Fruit fly (Drosophila melanogaster) whole organism, embryonic: ENCODE measurements around the gene Ddc.

Experiments
- Aef1 ChIP-seq: fragments of 200-800 bp; sonication (Bioruptor generic); IDR thresholded peaks from 3 replicates; pipeline ENCODE4 v1.3.6; 2022; ENCODE audit warnings: missing biosample characterization, missing genetic modification characterization
- Awh ChIP-seq: fragments of 200-800 bp; sonication (Bioruptor generic); IDR thresholded peaks from 2 replicates; pipeline ENCODE4, ENCODE4 v1.3.6; 2022; ENCODE audit warnings: missing biosample characterization, missing genetic modification characterization
- B-H1 ChIP-seq: fragments of 200-800 bp; sonication (Bioruptor generic); IDR thresholded peaks from 3 replicates; pipeline ENCODE4 v1.3.6; 2022; ENCODE audit warnings: missing biosample characterization, missing genetic modification characterization
- C15 ChIP-seq: fragments of 200-800 bp; sonication (Bioruptor generic); IDR thresholded peaks from 3 replicates; pipeline ENCODE4 v1.3.6; 2022; ENCODE audit warnings: missing biosample characterization, missing genetic modification characterization
- CG10209 ChIP-seq: fragments of 200-800 bp; sonication (Bioruptor generic); optimal IDR thresholded peaks from 3 replicates; lab custom pipeline; 2017; ENCODE audit warnings: missing biosample characterization, mild to moderate bottlenecking, missing genetic modification characterization, missing genetic modification reagents
- CG10431 ChIP-seq: fragments of 200-800 bp; sonication (Bioruptor generic); optimal IDR thresholded peaks from 3 replicates; lab custom pipeline; 2018; ENCODE audit warnings: missing biosample characterization, mild to moderate bottlenecking, missing genetic modification characterization
- CG10654 ChIP-seq: fragments of 200-800 bp; sonication (Bioruptor generic); optimal IDR thresholded peaks from 2 replicates; lab custom pipeline; 2016; ENCODE audit warnings: missing biosample characterization, missing genetic modification characterization
- CG11723 ChIP-seq: fragments of 200-800 bp; sonication (Bioruptor generic); optimal IDR thresholded peaks from 2 replicates; lab custom pipeline; 2017; ENCODE audit warnings: missing biosample characterization, mild to moderate bottlenecking, missing genetic modification characterization
- CG13287 ChIP-seq: fragments of 200-800 bp; sonication (Bioruptor generic); IDR thresholded peaks from 2 replicates; pipeline ENCODE4 v1.3.6; 2022; ENCODE audit warnings: missing biosample characterization, missing genetic modification characterization; ENCODE audit not compliant: partially characterized antibody
- CG13296 ChIP-seq: fragments of 200-800 bp; sonication (Bioruptor generic); optimal IDR thresholded peaks from 3 replicates; lab custom pipeline; 2018; ENCODE audit warnings: missing biosample characterization, mild to moderate bottlenecking, missing genetic modification characterization
- CG18476 ChIP-seq: fragments of 200-800 bp; sonication (Bioruptor generic); optimal IDR thresholded peaks from 2 replicates; lab custom pipeline; 2016; ENCODE audit warnings: missing biosample characterization, mild to moderate bottlenecking, missing genetic modification characterization
- CG2116 ChIP-seq: fragments of 200-800 bp; sonication (Bioruptor generic); optimal IDR thresholded peaks from 3 replicates; lab custom pipeline; 2018; ENCODE audit warnings: missing biosample characterization, mild to moderate bottlenecking, missing genetic modification characterization
- CG2199 ChIP-seq: fragments of 200-800 bp; sonication (Bioruptor generic); IDR thresholded peaks from 3 replicates; pipeline ENCODE4 v1.3.6; 2022; ENCODE audit warnings: missing biosample characterization, missing genetic modification characterization
- CG30020 ChIP-seq: fragments of 200-800 bp; optimal IDR thresholded peaks from 2 replicates; lab custom pipeline; 2019; ENCODE audit warnings: missing biosample characterization, mild to moderate bottlenecking, missing genetic modification characterization, moderate library complexity
- CG4282 ChIP-seq: fragments of 200-800 bp; sonication (Bioruptor generic); optimal IDR thresholded peaks from 2 replicates; lab custom pipeline; 2016; ENCODE audit warnings: missing biosample characterization, missing genetic modification characterization
- CG5180 ChIP-seq: fragments of 200-800 bp; sonication (Bioruptor generic); optimal IDR thresholded peaks from 3 replicates; lab custom pipeline; 2017; ENCODE audit warnings: missing biosample characterization, missing genetic modification characterization, mild to moderate bottlenecking, moderate library complexity, missing genetic modification reagents
- CG6791 ChIP-seq: fragments of 200-800 bp; sonication (Bioruptor generic); IDR thresholded peaks from 3 replicates; pipeline ENCODE4 v1.3.6; 2022; ENCODE audit warnings: missing biosample characterization, missing genetic modification characterization; ENCODE audit not compliant: partially characterized antibody
- CG7357 ChIP-seq: fragments of 200-800 bp; sonication (Bioruptor generic); IDR thresholded peaks from 3 replicates; pipeline ENCODE4 v1.3.6; 2022; ENCODE audit warnings: missing biosample characterization, missing genetic modification characterization
- CG7928 ChIP-seq: fragments of 200-800 bp; sonication (Bioruptor generic); optimal IDR thresholded peaks from 2 replicates; lab custom pipeline; 2017; ENCODE audit warnings: missing biosample characterization, mild to moderate bottlenecking, missing genetic modification characterization
- CG9727 ChIP-seq: fragments of 200-800 bp; sonication (Bioruptor generic); optimal IDR thresholded peaks from 3 replicates; lab custom pipeline; 2017; ENCODE audit warnings: missing biosample characterization, mild to moderate bottlenecking, missing genetic modification characterization
- CoRest ChIP-seq: fragments of 200-800 bp; sonication (Bioruptor generic); optimal IDR thresholded peaks from 3 replicates; lab custom pipeline; 2018; ENCODE audit warnings: missing biosample characterization, mild to moderate bottlenecking, missing genetic modification characterization, moderate library complexity
- Dll ChIP-seq: fragments of 200-800 bp; sonication (Bioruptor generic); IDR thresholded peaks from 4 replicates; pipeline ENCODE4 v1.3.6; 2022; ENCODE audit warnings: missing biosample characterization, missing genetic modification characterization; ENCODE audit not compliant: partially characterized antibody
- Fer2 ChIP-seq: fragments of 200-800 bp; sonication (Bioruptor generic); optimal IDR thresholded peaks from 2 replicates; lab custom pipeline; 2018; ENCODE audit warnings: missing biosample characterization, mild to moderate bottlenecking, missing genetic modification characterization, moderate library complexity
- HLH4C ChIP-seq: fragments of 200-800 bp; sonication (Bioruptor generic); IDR thresholded peaks from 3 replicates; pipeline ENCODE4 v1.3.6; 2022; ENCODE audit warnings: missing biosample characterization, missing genetic modification characterization; ENCODE audit not compliant: partially characterized antibody
- HLH54F ChIP-seq: fragments of 200-800 bp; sonication (Bioruptor generic); optimal IDR thresholded peaks from 3 replicates; lab custom pipeline; 2016; ENCODE audit warnings: missing biosample characterization, missing genetic modification characterization
- Hand ChIP-seq: fragments of 200-800 bp; sonication (Bioruptor generic); optimal IDR thresholded peaks from 2 replicates; lab custom pipeline; 2017; ENCODE audit warnings: mild to moderate bottlenecking, missing biosample characterization, missing genetic modification reagents, missing genetic modification characterization
- MBD-R2 ChIP-seq: fragments of 200-800 bp; sonication (Bioruptor generic); IDR thresholded peaks from 2 replicates; pipeline ENCODE4 v1.3.6; 2022; ENCODE audit warnings: missing biosample characterization, missing genetic modification characterization
- Myb ChIP-seq: fragments of 200-800 bp; sonication (Bioruptor generic); optimal IDR thresholded peaks from 2 replicates; lab custom pipeline; 2016; ENCODE audit warnings: missing biosample characterization, missing genetic modification characterization
- Optix ChIP-seq: fragments of 200-800 bp; sonication (Bioruptor generic); IDR thresholded peaks from 3 replicates; pipeline ENCODE4 v1.3.6; 2022; ENCODE audit warnings: missing biosample characterization, missing genetic modification characterization
- PHDP ChIP-seq: fragments of 200-800 bp; sonication (Bioruptor generic); optimal IDR thresholded peaks from 3 replicates; lab custom pipeline; 2018; ENCODE audit warnings: missing biosample characterization, mild to moderate bottlenecking, missing genetic modification characterization, moderate library complexity
- Sox102F ChIP-seq: fragments of 200-800 bp; sonication (Bioruptor generic); optimal IDR thresholded peaks from 2 replicates; lab custom pipeline; 2018; ENCODE audit warnings: missing biosample characterization, mild to moderate bottlenecking, missing genetic modification characterization, moderate library complexity
- TFAM ChIP-seq: fragments of 200-800 bp; sonication (Bioruptor generic); optimal IDR thresholded peaks from 2 replicates; lab custom pipeline; 2017; ENCODE audit warnings: missing biosample characterization, missing genetic modification characterization, inconsistent platforms
- Xbp1 ChIP-seq: fragments of 200-800 bp; sonication (Bioruptor generic); optimal IDR thresholded peaks from 3 replicates; lab custom pipeline; 2016; ENCODE audit warnings: missing biosample characterization, mild to moderate bottlenecking, missing genetic modification characterization
- ash1 ChIP-seq: fragments of 200-800 bp; sonication (Bioruptor generic); optimal IDR thresholded peaks from 2 replicates; lab custom pipeline; 2018; ENCODE audit warnings: missing biosample characterization, mild to moderate bottlenecking, missing genetic modification characterization
- bowl ChIP-seq: fragments of 200-800 bp; sonication (Bioruptor generic); IDR thresholded peaks from 2 replicates; pipeline ENCODE4 v1.3.6; 2022; ENCODE audit warnings: missing biosample characterization, missing genetic modification characterization
- btn ChIP-seq: fragments of 200-800 bp; sonication (Bioruptor generic); optimal IDR thresholded peaks from 2 replicates; lab custom pipeline; 2016; ENCODE audit warnings: missing biosample characterization, missing genetic modification characterization
- chn ChIP-seq: fragments of 200-800 bp; sonication (Bioruptor generic); optimal IDR thresholded peaks from 2 replicates; lab custom pipeline; 2016; ENCODE audit warnings: missing biosample characterization, missing genetic modification characterization
- corto ChIP-seq: fragments of 200-800 bp; sonication (Bioruptor generic); optimal IDR thresholded peaks from 2 replicates; lab custom pipeline; 2016; ENCODE audit warnings: missing biosample characterization, mild to moderate bottlenecking, missing genetic modification characterization, moderate library complexity
- esg ChIP-seq: fragments of 200-800 bp; sonication (Bioruptor generic); conservative IDR thresholded peaks from 2 replicates; pipeline ENCODE4 v1.3.6; 2022; ENCODE audit warnings: missing biosample characterization, missing genetic modification characterization
- gsb-n ChIP-seq: fragments of 200-800 bp; sonication (Bioruptor generic); optimal IDR thresholded peaks from 3 replicates; lab custom pipeline; 2018; ENCODE audit warnings: missing biosample characterization, mild to moderate bottlenecking, missing genetic modification characterization
- jigr1 ChIP-seq: fragments of 200-800 bp; sonication (Bioruptor generic); IDR thresholded peaks from 3 replicates; pipeline ENCODE4 v1.3.6; 2022; ENCODE audit warnings: missing biosample characterization, missing genetic modification characterization
- jing ChIP-seq: fragments of 200-800 bp; sonication (Bioruptor generic); optimal IDR thresholded peaks from 2 replicates; lab custom pipeline; 2018; ENCODE audit warnings: missing biosample characterization, mild to moderate bottlenecking, missing genetic modification characterization
- kni ChIP-seq: fragments of 200-800 bp; sonication (Bioruptor generic); optimal IDR thresholded peaks from 3 replicates; lab custom pipeline; 2017; ENCODE audit warnings: mild to moderate bottlenecking, missing biosample characterization, missing genetic modification reagents, missing genetic modification characterization
- knrl ChIP-seq: fragments of 200-800 bp; sonication (Bioruptor generic); IDR thresholded peaks from 3 replicates; pipeline ENCODE4 v1.3.6; 2022; ENCODE audit warnings: missing biosample characterization, missing genetic modification characterization; ENCODE audit not compliant: partially characterized antibody
- nerfin-1 ChIP-seq: fragments of 200-800 bp; sonication (Bioruptor generic); optimal IDR thresholded peaks from 3 replicates; lab custom pipeline; 2019; ENCODE audit warnings: missing biosample characterization, mild to moderate bottlenecking, missing genetic modification characterization, moderate library complexity
- odd ChIP-seq: fragments of 200-800 bp; sonication (Bioruptor generic); optimal IDR thresholded peaks from 2 replicates; lab custom pipeline; 2017; ENCODE audit warnings: missing biosample characterization, mild to moderate bottlenecking, missing genetic modification characterization
- otp ChIP-seq: fragments of 200-800 bp; sonication (Bioruptor generic); IDR thresholded peaks from 3 replicates; pipeline ENCODE4, ENCODE4 v1.3.6; 2022; ENCODE audit warnings: missing biosample characterization, missing genetic modification characterization
- repo ChIP-seq: fragments of 200-800 bp; sonication (Bioruptor generic); optimal IDR thresholded peaks from 2 replicates; lab custom pipeline; 2016; ENCODE audit warnings: missing biosample characterization, missing genetic modification characterization
- rib ChIP-seq: fragments of 200-800 bp; sonication (Bioruptor generic); IDR thresholded peaks from 2 replicates; pipeline ENCODE4 v1.3.6; 2022; ENCODE audit warnings: missing biosample characterization, missing genetic modification characterization
- sisA ChIP-seq: fragments of 200-800 bp; sonication (Bioruptor generic); IDR thresholded peaks from 2 replicates; pipeline ENCODE4 v1.3.6; 2022; ENCODE audit warnings: missing biosample characterization, missing genetic modification characterization

Ddc gene

dm6 chr2L:19161307-19161999 is 41.3 kb upstream of the Ddc start (continued):
- no peak for TF ChIP-seq CG4282 (GFP tag; lab: Kevin White, UChicago)
- peak; percentile 10 for TF ChIP-seq chn (GFP tag; lab: Kevin White, UChicago)
- 0 out of 2 replicates have a peak, but pooled peaks have one; percentile 18 for TF ChIP-seq MBD-R2 (GFP tag; lab: Robert Waterston, UW)
- TF ChIP-seq bowl (GFP tag; lab: Robert Waterston, UW) = no peak
- TF ChIP-seq CG5180 = no peak
- no peak for TF ChIP-seq CG2116 (GFP tag; lab: Kevin White, UChicago)
- TF ChIP-seq Awh (GFP tag; lab: Robert Waterston, UW) = no peak
- TF ChIP-seq CoRest (tag; lab: Kevin White, UChicago) = no peak
- TF ChIP-seq kni = peak; percentile 77
- TF ChIP-seq Optix = no peak
- TF ChIP-seq ash1 (GFP tag; lab: Kevin White, UChicago) = no peak
- no peak for TF ChIP-seq jing (GFP tag; lab: Kevin White, UChicago)
- TF ChIP-seq CG10431 (GFP tag; lab: Kevin White, UChicago) = no peak
- no peak for TF ChIP-seq CG9727 (GFP tag; lab: Kevin White, UChicago)
- no peak for TF ChIP-seq Fer2 (tag; lab: Kevin White, UChicago)
- no peak for TF ChIP-seq Sox102F
- TF ChIP-seq nerfin-1 (tag; lab: Kevin White, UChicago) = peak; percentile 0
- no peak for TF ChIP-seq HLH54F (GFP tag; lab: Kevin White, UChicago)
- no peak for TF ChIP-seq Dll (GFP tag; lab: Robert Waterston, UW)
- no peak for TF ChIP-seq HLH4C (GFP tag; lab: Robert Waterston, UW)
- TF ChIP-seq Hand (GFP tag; lab: Kevin White, UChicago) = no peak
- TF ChIP-seq knrl (GFP tag; lab: Robert Waterston, UW) = no peak
- TF ChIP-seq B-H1 (GFP tag; lab: Robert Waterston, UW) = no peak
- no peak for TF ChIP-seq CG13287 (GFP tag; lab: Robert Waterston, UW)
- TF ChIP-seq CG7928 (GFP tag; lab: Kevin White, UChicago) = no peak
- TF ChIP-seq repo (GFP tag; lab: Kevin White, UChicago) = no peak
- TF ChIP-seq Myb (GFP tag; lab: Kevin White, UChicago) = no peak
- TF ChIP-seq Aef1 = no peak
- no peak for TF ChIP-seq CG7357 (GFP tag; lab: Robert Waterston, UW)
- TF ChIP-seq CG10654 (GFP tag; lab: Kevin White, UChicago) = no peak
- TF ChIP-seq gsb-n (tag; lab: Kevin White, UChicago) = no peak
- TF ChIP-seq PHDP (tag; lab: Kevin White, UChicago) = no peak
- TF ChIP-seq CG13296 = no peak
- no peak for TF ChIP-seq CG11723 (GFP tag; lab: Kevin White, UChicago)
- TF ChIP-seq CG18476 = no peak
- TF ChIP-seq CG2199 = peak; percentile 75
- no peak for TF ChIP-seq esg
- no peak for TF ChIP-seq CG6791 (GFP tag; lab: Robert Waterston, UW)
- TF ChIP-seq CG30020 (tag; lab: Kevin White, UChicago) = no peak
- 0 out of 2 replicates have a peak, but pooled peaks have one; percentile 33 for TF ChIP-seq rib (GFP tag; lab: Robert Waterston, UW)
- no peak for TF ChIP-seq sisA (GFP tag; lab: Robert Waterston, UW)
- TF ChIP-seq C15 = no peak
- no peak for TF ChIP-seq CG10209 (GFP tag; lab: Kevin White, UChicago)
- TF ChIP-seq corto = peak; percentile 60
- no peak for TF ChIP-seq otp (GFP tag; lab: Robert Waterston, UW)
- TF ChIP-seq odd = no peak
- no peak for TF ChIP-seq Xbp1 (GFP tag; lab: Kevin White, UChicago)
- TF ChIP-seq TFAM (GFP tag; lab: Kevin White, UChicago) = no peak
- TF ChIP-seq btn (GFP tag; lab: Kevin White, UChicago) = no peak
- TF ChIP-seq jigr1 = no peak
